Worm (Caenorhabditis elegans) whole organism, L4 larva: Measurements from ENCODE around the gene H03E18.1.

Source experiments
- R02D3.7 ChIP-seq: fragments of 150-350 bp; sonication (generic microtip); optimal IDR thresholded peaks from 3 replicates; lab custom pipeline; 2014; ENCODE audit warnings: missing biosample characterization, missing genetic modification characterization
- dmd-6 ChIP-seq: fragments of 200-800 bp; sonication (Bioruptor generic); IDR thresholded peaks from 2 replicates; pipeline ENCODE4 v1.3.6; 2022; ENCODE audit warnings: missing genetic modification reagents, missing genetic modification characterization, missing compliant biosample characterization
- lir-3 ChIP-seq: sonication (generic microtip); optimal IDR thresholded peaks from 2 replicates; lab custom pipeline; 2016; ENCODE audit warnings: mild to moderate bottlenecking, missing genetic modification characterization, missing compliant biosample characterization
- nhr-11 ChIP-seq: fragments of 150-350 bp; optimal IDR thresholded peaks from 2 replicates; lab custom pipeline; 2014; ENCODE audit warnings: missing biosample characterization, missing genetic modification characterization
- ztf-11 ChIP-seq: fragments of 150-350 bp; optimal IDR thresholded peaks from 2 replicates; lab custom pipeline; 2014; ENCODE audit warnings: missing biosample characterization, missing genetic modification characterization

DNA sequence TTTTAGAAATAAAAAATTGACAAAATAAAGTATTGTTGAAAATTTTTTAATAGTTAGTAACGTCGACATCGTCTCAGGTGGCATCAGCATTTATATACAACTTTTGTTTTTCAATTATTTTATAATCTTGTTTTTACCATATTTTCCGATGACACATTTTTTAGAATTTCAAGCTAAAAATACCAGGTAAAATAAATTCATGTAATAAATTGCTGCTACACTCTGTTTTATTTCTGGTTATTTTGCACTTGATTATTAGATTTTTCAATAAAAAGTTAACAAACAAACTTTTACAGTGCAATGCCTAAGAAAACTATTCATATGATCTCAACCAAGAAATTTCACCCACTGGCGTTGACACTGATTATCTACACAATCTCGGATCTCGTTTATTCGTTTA lies 13.9 kb downstream of the H03E18.1 start, which contains the start of gene C03G5.14:
- TF ChIP-seq nhr-11 (tag; lab: Kevin White, UChicago) (no peak), lir-3 (no peak), ztf-11 (no peak), dmd-6 (no peak), R02D3.7 (tag; lab: Kevin White, UChicago) (no peak)
